Worm (Caenorhabditis elegans) whole organism, early embryonic: Measurements from ENCODE around the gene T23F4.2.

Experiments
- F13C5.2 ChIP-seq: sonication (generic microtip); optimal IDR thresholded peaks from 2 replicates; lab custom pipeline; 2017; ENCODE audit warnings: mild to moderate bottlenecking, missing genetic modification characterization, inconsistent platforms, missing compliant biosample characterization
- aly-1 ChIP-seq: sonication (generic microtip); optimal IDR thresholded peaks from 2 replicates; lab custom pipeline; 2016; ENCODE audit warnings: missing genetic modification characterization, missing compliant biosample characterization
- ama-1 ChIP-seq: fragments of 150-350 bp; optimal IDR thresholded peaks from 2 replicates; lab custom pipeline; 2014
- ceh-13 ChIP-seq: fragments of 200-800 bp; sonication (Bioruptor generic); optimal IDR thresholded peaks from 2 replicates; lab custom pipeline; 2018; ENCODE audit warnings: mild to moderate bottlenecking, missing genetic modification characterization, missing compliant biosample characterization
- ets-7 ChIP-seq: sonication (generic microtip); optimal IDR thresholded peaks from 2 replicates; lab custom pipeline; 2016; ENCODE audit warnings: missing genotype, missing genetic modification characterization, missing compliant biosample characterization
- flt-1 ChIP-seq: fragments of 200-800 bp; sonication (Bioruptor generic); IDR thresholded peaks from 2 replicates; pipeline ENCODE4 v1.3.6; 2022; ENCODE audit warnings: missing genetic modification characterization, missing compliant biosample characterization
- hmg-4 ChIP-seq: fragments of 200-800 bp; sonication (Bioruptor generic); optimal IDR thresholded peaks from 2 replicates; lab custom pipeline; 2018; ENCODE audit warnings: mild to moderate bottlenecking, missing genetic modification characterization, missing compliant biosample characterization
- hnd-1 ChIP-seq: sonication (generic microtip); optimal IDR thresholded peaks from 2 replicates; lab custom pipeline; 2016; ENCODE audit warnings: missing genetic modification characterization, missing compliant biosample characterization
- sea-1 ChIP-seq: fragments of 200-800 bp; sonication (Bioruptor generic); conservative IDR thresholded peaks from 2 replicates; pipeline ENCODE4 v1.3.6; 2022; ENCODE audit warnings: missing genetic modification characterization, missing compliant biosample characterization
- tbx-11 ChIP-seq: fragments of 200-800 bp; sonication (Bioruptor generic); IDR thresholded peaks from 2 replicates; pipeline ENCODE4 v1.3.6; 2022; ENCODE audit warnings: missing genetic modification characterization, missing compliant biosample characterization
- tbx-37 ChIP-seq: fragments of 200-800 bp; sonication (Bioruptor generic); conservative IDR thresholded peaks from 2 replicates; pipeline ENCODE4 v1.3.6; 2022; ENCODE audit warnings: missing genetic modification reagents, missing genetic modification characterization, missing compliant biosample characterization
- tra-4 ChIP-seq: sonication (generic microtip); optimal IDR thresholded peaks from 2 replicates; lab custom pipeline; 2017; ENCODE audit warnings: missing genetic modification characterization, missing compliant biosample characterization

DNA sequence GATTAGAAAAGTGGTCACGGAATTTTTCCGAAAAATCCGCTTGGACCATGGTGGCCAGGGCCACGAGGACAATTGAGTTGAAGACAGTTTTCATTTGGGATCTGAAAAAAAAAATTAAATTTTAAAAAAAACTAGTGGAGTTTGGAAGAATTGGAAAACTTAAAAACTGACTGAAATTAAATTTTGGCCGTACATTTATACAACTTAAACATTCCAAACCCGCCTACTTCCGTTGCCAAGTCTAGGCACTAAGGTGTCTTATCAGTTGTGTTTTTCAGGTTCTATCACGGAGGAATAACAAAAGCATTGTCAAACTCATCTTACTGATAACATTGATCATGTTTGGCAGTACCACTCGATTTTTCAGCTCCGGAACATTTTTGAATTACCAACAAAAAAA lies 49.2 kb upstream of the T23F4.2 start, which contains the start of gene lips-12:
- no peak for TF ChIP-seq F13C5.2 (tag; lab: Kevin White, UChicago)
- no peak for TF ChIP-seq tbx-11 (GFP tag; lab: Robert Waterston, UW)
- no peak for TF ChIP-seq hnd-1
- TF ChIP-seq ama-1 (lab: Kevin White, UChicago), result no peak
- TF ChIP-seq sea-1, result no peak
- TF ChIP-seq flt-1 (GFP tag; lab: Robert Waterston, UW), result no peak
- TF ChIP-seq ceh-13, result no peak
- TF ChIP-seq ets-7 (tag; lab: Kevin White, UChicago), result no peak
- no peak for TF ChIP-seq tra-4 (tag; lab: Kevin White, UChicago)
- no peak for TF ChIP-seq tbx-37
- no peak for TF ChIP-seq hmg-4 (GFP tag; lab: Kevin White, UChicago)
- no peak for TF ChIP-seq aly-1 (tag; lab: Kevin White, UChicago)
